Worm (Caenorhabditis elegans): Measurements from ENCODE around the gene F43B10.1.

Gene F43B10.1

ce11 chrX:16591533-16591932, 71.1 kb downstream of the F43B10.1 start:
- TF ChIP-seq Y22D7AL.16 (tag; optimal IDR thresholded peaks at IDR 0.05) (no peak), pros-1 (tag; optimal IDR thresholded peaks at IDR 0.05) (peak; percentile 18), ceh-34 (tag; optimal IDR thresholded peaks at IDR 0.05) (peak; percentile 94), ceh-45 (GFP tag; IDR thresholded peaks at IDR 0.05) (no peak), ceh-19 (GFP tag; optimal IDR thresholded peaks at IDR 0.05) (peak; percentile 28)

- no peak for TF ChIP-seq syd-9 (tag; optimal IDR thresholded peaks at IDR 0.05)
- TF ChIP-seq che-1 (tag; optimal IDR thresholded peaks at IDR 0.05), result peak; percentile 69
- no peak for TF ChIP-seq ceh-24 (tag; optimal IDR thresholded peaks at IDR 0.05)
- TF ChIP-seq unc-86 (tag; optimal IDR thresholded peaks at IDR 0.05), result peak; percentile 40
- peak; percentile 37 for TF ChIP-seq ceh-31 (tag; optimal IDR thresholded peaks at IDR 0.05)
- peak; percentile 32 for TF ChIP-seq rnt-1 (tag; optimal IDR thresholded peaks at IDR 0.05)
- peak; percentile 41 for TF ChIP-seq ceh-2 (tag; optimal IDR thresholded peaks at IDR 0.05)
- TF ChIP-seq eyg-1 (tag; optimal IDR thresholded peaks at IDR 0.05), result no peak
- TF ChIP-seq ceh-19 (GFP tag; optimal IDR thresholded peaks at IDR 0.05), result peak; percentile 60
- TF ChIP-seq ceh-45 (GFP tag; IDR thresholded peaks at IDR 0.05), result no peak
- TF ChIP-seq ceh-48 (tag; optimal IDR thresholded peaks at IDR 0.05), result peak; percentile 28
- peak; percentile 54 for TF ChIP-seq Y22D7AL.16 (tag; optimal IDR thresholded peaks at IDR 0.05)
- peak; percentile 9; the same call in 1 of the 2 replicates for TF ChIP-seq sox-2 (GFP tag; IDR thresholded peaks at IDR 0.05)
- peak; percentile 38 for TF ChIP-seq lin-11 (tag; optimal IDR thresholded peaks at IDR 0.05)
- peak; percentile 38 for TF ChIP-seq hlh-13 (GFP tag; optimal IDR thresholded peaks at IDR 0.05)
- TF ChIP-seq tbx-2 (tag; optimal IDR thresholded peaks at IDR 0.05), result peak; percentile 41
- TF ChIP-seq nhr-232 (tag; optimal IDR thresholded peaks at IDR 0.05), result peak; percentile 41
- no peak for TF ChIP-seq tbx-7 (tag; optimal IDR thresholded peaks at IDR 0.05)
- peak; percentile 22 for TF ChIP-seq ceh-34 (tag; optimal IDR thresholded peaks at IDR 0.05)
- no peak for TF ChIP-seq ama-1 (optimal IDR thresholded peaks at IDR 0.05)
- no peak for TF ChIP-seq ets-4 (tag; optimal IDR thresholded peaks at IDR 0.05)
- TF ChIP-seq pha-2 (tag; optimal IDR thresholded peaks at IDR 0.05), result no peak
- TF ChIP-seq ceh-18 (tag; optimal IDR thresholded peaks at IDR 0.05), result peak; percentile 18
- no peak for TF ChIP-seq hlh-30 (tag; optimal IDR thresholded peaks at IDR 0.05; ENCODE audit: insufficient read depth)
- no peak for TF ChIP-seq pag-3 (tag; optimal IDR thresholded peaks at IDR 0.05; ENCODE audit: borderline replicate concordance)
- TF ChIP-seq ceh-6 (GFP tag; optimal IDR thresholded peaks at IDR 0.05), result peak; percentile 68
- peak; percentile 63 for TF ChIP-seq unc-3 (GFP tag; conservative IDR thresholded peaks at IDR 0.05)
- no peak for TF ChIP-seq unc-3 (tag; optimal IDR thresholded peaks at IDR 0.05)
- no peak for TF ChIP-seq ceh-22 (tag; optimal IDR thresholded peaks at IDR 0.05)
- TF ChIP-seq elt-4 (tag; optimal IDR thresholded peaks at IDR 0.05), result no peak
- TF ChIP-seq sdc-2 (tag; optimal IDR thresholded peaks at IDR 0.05), result peak; percentile 80
- TF ChIP-seq pqm-1 (tag; optimal IDR thresholded peaks at IDR 0.05), result no peak
- TF ChIP-seq pros-1 (tag; optimal IDR thresholded peaks at IDR 0.05), result peak; percentile 22
- TF ChIP-seq odd-2 (tag; optimal IDR thresholded peaks at IDR 0.05), result peak; percentile 19
- no peak for TF ChIP-seq ceh-9 (tag; optimal IDR thresholded peaks at IDR 0.05)
- no peak for TF ChIP-seq ceh-30 (tag; optimal IDR thresholded peaks at IDR 0.05)
- no peak for TF ChIP-seq pax-1 (tag; optimal IDR thresholded peaks at IDR 0.05)
- TF ChIP-seq dmd-4 (tag; optimal IDR thresholded peaks at IDR 0.05; ENCODE audit: borderline replicate concordance), result peak; percentile 23
- peak; percentile 63 for TF ChIP-seq ref-2 (tag; optimal IDR thresholded peaks at IDR 0.05)
- no peak for TF ChIP-seq unc-42 (tag; optimal IDR thresholded peaks at IDR 0.05)
- peak; percentile 73 for TF ChIP-seq elt-2 (tag; optimal IDR thresholded peaks at IDR 0.05)
- TF ChIP-seq K09A11.1 (tag; optimal IDR thresholded peaks at IDR 0.05; ENCODE audit: insufficient read depth), result peak; percentile 20
- peak; percentile 23 for TF ChIP-seq ahr-1 (tag; optimal IDR thresholded peaks at IDR 0.05)
- TF ChIP-seq C08G9.2 (tag; optimal IDR thresholded peaks at IDR 0.05), result peak; percentile 31
- peak; percentile 12 for TF ChIP-seq ttx-3 (tag; optimal IDR thresholded peaks at IDR 0.05)
- TF ChIP-seq gmeb-2 (tag; optimal IDR thresholded peaks at IDR 0.05), result peak; percentile 48
- TF ChIP-seq nfya-1 (tag; optimal IDR thresholded peaks at IDR 0.05), result peak; percentile 38
- peak; percentile 58 for TF ChIP-seq pat-9 (tag; optimal IDR thresholded peaks at IDR 0.05)
- peak; percentile 24 for TF ChIP-seq madf-2 (tag; optimal IDR thresholded peaks at IDR 0.05)
- peak; percentile 28 for TF ChIP-seq sox-4 (tag; optimal IDR thresholded peaks at IDR 0.05)
Measured at ce11 chrX:16590803-16591202, 71.8 kb downstream of the F43B10.1 start.

Data from whole organism, late embryonic.